Fruit fly (Drosophila melanogaster): ENCODE measurements around the gene Gr93c.
A peak's percentile ranks its signal among the peaks of the same experiment; 100 is the strongest.

Gr93c gene

dm6 chr3R:21864992-21865391 lies 19.9 kb upstream of the Gr93c start, which contains the start of gene lsn (continued):
- TF ChIP-seq CG4424 (GFP tag; optimal IDR thresholded peaks at IDR 0.05) (no peak), CG11723 (GFP tag; optimal IDR thresholded peaks at IDR 0.05) (no peak), gcm (GFP tag; optimal IDR thresholded peaks at IDR 0.05) (no peak), CG10979 (tag; optimal IDR thresholded peaks at IDR 0.05) (no peak), Doc3 (GFP tag; IDR thresholded peaks at IDR 0.05; ENCODE audit: partially characterized antibody) (no peak), CG31365 (tag; optimal IDR thresholded peaks at IDR 0.05) (no peak), Kr (GFP tag; optimal IDR thresholded peaks at IDR 0.05) (no peak), mam (GFP tag; optimal IDR thresholded peaks at IDR 0.05) (no peak), CG17361 (GFP tag; IDR thresholded peaks at IDR 0.05) (no peak), CG8290 (GFP tag; optimal IDR thresholded peaks at IDR 0.05) (no peak), CG8290 (tag; optimal IDR thresholded peaks at IDR 0.05) (peak in 1 of 2 experiments; percentile 82), oc (tag; optimal IDR thresholded peaks at IDR 0.05) (peak; percentile 8), CG8359 (GFP tag; optimal IDR thresholded peaks at IDR 0.05; ENCODE audit: borderline replicate concordance) (no peak), CG12104 (GFP tag; optimal IDR thresholded peaks at IDR 0.05) (no peak), sim (GFP tag; IDR thresholded peaks at IDR 0.05) (no peak), en (GFP tag; optimal IDR thresholded peaks at IDR 0.05) (no peak), kni (GFP tag; optimal IDR thresholded peaks at IDR 0.05) (no peak), gsb (GFP tag; IDR thresholded peaks at IDR 0.05) (no peak), CG15696 (tag; optimal IDR thresholded peaks at IDR 0.05) (no peak), Scr (GFP tag; IDR thresholded peaks at IDR 0.05; ENCODE audit: partially characterized antibody) (no peak), CG9437 (GFP tag; optimal IDR thresholded peaks at IDR 0.05) (peak; percentile 100), CG12659 (GFP tag; optimal IDR thresholded peaks at IDR 0.05) (peak; percentile 36), CG4854 (GFP tag; optimal IDR thresholded peaks at IDR 0.05) (no peak), crc (GFP tag; optimal IDR thresholded peaks at IDR 0.05) (no peak), shn (GFP tag; optimal IDR thresholded peaks at IDR 0.05) (no peak), inv (GFP tag; IDR thresholded peaks at IDR 0.05; ENCODE audit: partially characterized antibody) (no peak), ase (GFP tag; IDR thresholded peaks at IDR 0.05) (no peak), C15 (GFP tag; IDR thresholded peaks at IDR 0.05) (no peak), CG4707 (GFP tag; optimal IDR thresholded peaks at IDR 0.05) (peak; percentile 26), CG4730 (GFP tag; IDR thresholded peaks at IDR 0.05) (no peak), CG2678 (tag; optimal IDR thresholded peaks at IDR 0.05) (peak; percentile 37), stwl (tag; optimal IDR thresholded peaks at IDR 0.05) (peak; percentile 8), CG17612 (GFP tag; IDR thresholded peaks at IDR 0.05) (no peak), slp2 (GFP tag; optimal IDR thresholded peaks at IDR 0.05) (no peak), ham (GFP tag; IDR thresholded peaks at IDR 0.05) (no peak), sima (GFP tag; optimal IDR thresholded peaks at IDR 0.05) (no peak), CG10274 (GFP tag; optimal IDR thresholded peaks at IDR 0.05) (no peak), CG2199 (GFP tag; IDR thresholded peaks at IDR 0.05) (no peak), YL-1 (GFP tag; optimal IDR thresholded peaks at IDR 0.05) (peak; percentile 1), D19B (GFP tag; optimal IDR thresholded peaks at IDR 0.05) (no peak), Fer1 (GFP tag; optimal IDR thresholded peaks at IDR 0.05) (peak; percentile 57), crp (GFP tag; optimal IDR thresholded peaks at IDR 0.05) (peak; percentile 37 to 90), tx (GFP tag; optimal IDR thresholded peaks at IDR 0.05) (no peak), maf-S (GFP tag; optimal IDR thresholded peaks at IDR 0.05) (no peak), lilli (GFP tag; optimal IDR thresholded peaks at IDR 0.05) (no peak), Meics (GFP tag; optimal IDR thresholded peaks at IDR 0.05) (peak; percentile 48), ap (GFP tag; IDR thresholded peaks at IDR 0.05) (no peak), dmrt99B (tag; optimal IDR thresholded peaks at IDR 0.05) (no peak), CG6813 (GFP tag; optimal IDR thresholded peaks at IDR 0.05) (no peak), CG2129 (GFP tag; IDR thresholded peaks at IDR 0.05; ENCODE audit: partially characterized antibody) (no peak), ind (GFP tag; optimal IDR thresholded peaks at IDR 0.05) (no peak), Oli (tag; optimal IDR thresholded peaks at IDR 0.05) (no peak)

All from whole organism, embryonic.